Fruit fly (Drosophila melanogaster) whole organism, prepupa: ENCODE data around the gene CG2200.

Source experiments
- Blimp-1 ChIP-seq: fragments of 200-800 bp; sonication (Bioruptor generic); optimal IDR thresholded peaks from 3 replicates; lab custom pipeline; 2017; ENCODE audit warnings: missing biosample characterization, missing genetic modification characterization, mild to moderate bottlenecking, moderate library complexity, missing genetic modification reagents
- CG10631 ChIP-seq: fragments of 200-800 bp; sonication (Bioruptor generic); optimal IDR thresholded peaks from 2 replicates; lab custom pipeline; 2016; ENCODE audit warnings: missing biosample characterization, missing genetic modification characterization
- CG10669 ChIP-seq: fragments of 200-800 bp; sonication (Bioruptor generic); optimal IDR thresholded peaks from 3 replicates; lab custom pipeline; 2018; ENCODE audit warnings: missing biosample characterization, mild to moderate bottlenecking, missing genetic modification characterization, moderate library complexity
- CG11762 ChIP-seq: fragments of 200-800 bp; sonication (Bioruptor generic); optimal IDR thresholded peaks from 3 replicates; lab custom pipeline; 2016; ENCODE audit warnings: missing biosample characterization, missing genetic modification characterization; ENCODE audit not compliant: insufficient read depth
- CG11902 ChIP-seq: fragments of 200-800 bp; sonication (Bioruptor generic); optimal IDR thresholded peaks from 3 replicates; lab custom pipeline; 2016; ENCODE audit warnings: missing biosample characterization, missing genetic modification characterization
- CG15336 ChIP-seq: fragments of 200-800 bp; sonication (Bioruptor generic); IDR thresholded peaks from 2 replicates; pipeline ENCODE4 v1.3.6; 2022; ENCODE audit warnings: missing biosample characterization, missing genetic modification characterization
- CG16779 ChIP-seq: fragments of 200-800 bp; sonication (Bioruptor generic); optimal IDR thresholded peaks from 3 replicates; lab custom pipeline; 2017; ENCODE audit warnings: missing biosample characterization, mild to moderate bottlenecking, missing genetic modification characterization
- CG3032 ChIP-seq: fragments of 200-800 bp; optimal IDR thresholded peaks from 2 replicates; lab custom pipeline; 2019; ENCODE audit warnings: missing biosample characterization, mild to moderate bottlenecking, missing genetic modification characterization, moderate library complexity
- CG32006 ChIP-seq: fragments of 200-800 bp; sonication (Bioruptor generic); optimal IDR thresholded peaks from 3 replicates; lab custom pipeline; 2017; ENCODE audit warnings: missing biosample characterization, mild to moderate bottlenecking, missing genetic modification characterization
- CG34406 ChIP-seq: fragments of 200-800 bp; sonication (Bioruptor generic); optimal IDR thresholded peaks from 3 replicates; lab custom pipeline; 2016; ENCODE audit warnings: missing biosample characterization, missing genetic modification characterization
- CG4318 ChIP-seq: fragments of 200-800 bp; sonication (Bioruptor generic); optimal IDR thresholded peaks from 3 replicates; lab custom pipeline; 2017; ENCODE audit warnings: missing biosample characterization, mild to moderate bottlenecking, missing genetic modification characterization
- CG6163 ChIP-seq: fragments of 200-800 bp; sonication (Bioruptor generic); IDR thresholded peaks from 3 replicates; pipeline ENCODE4 v1.3.6; 2022; ENCODE audit warnings: missing biosample characterization, missing genetic modification characterization
- CG6276 ChIP-seq: fragments of 200-800 bp; sonication (Bioruptor generic); optimal IDR thresholded peaks from 2 replicates; lab custom pipeline; 2017; ENCODE audit warnings: missing biosample characterization, mild to moderate bottlenecking, missing genetic modification characterization
- CG6792 ChIP-seq: fragments of 200-800 bp; sonication (Bioruptor generic); optimal IDR thresholded peaks from 3 replicates; lab custom pipeline; 2016; ENCODE audit warnings: missing biosample characterization, missing genetic modification characterization
- CG6808 ChIP-seq: fragments of 200-800 bp; sonication (Bioruptor generic); optimal IDR thresholded peaks from 3 replicates; lab custom pipeline; 2017; ENCODE audit warnings: missing biosample characterization, missing genetic modification characterization, mild to moderate bottlenecking, moderate library complexity, missing genetic modification reagents
- CG7368 ChIP-seq: fragments of 200-800 bp; sonication (Bioruptor generic); optimal IDR thresholded peaks from 3 replicates; lab custom pipeline; 2016; ENCODE audit warnings: missing biosample characterization, missing genetic modification characterization
- CG8119 ChIP-seq: fragments of 200-800 bp; sonication (Bioruptor generic); IDR thresholded peaks from 3 replicates; pipeline ENCODE4 v1.3.6; 2022; ENCODE audit warnings: missing biosample characterization, missing genetic modification characterization
- CG8319 ChIP-seq: fragments of 200-800 bp; sonication (Bioruptor generic); optimal IDR thresholded peaks from 3 replicates; lab custom pipeline; 2016; ENCODE audit warnings: missing biosample characterization, missing genetic modification characterization
- CG8632 ChIP-seq: fragments of 200-800 bp; sonication (Bioruptor generic); optimal IDR thresholded peaks from 3 replicates; lab custom pipeline; 2016; ENCODE audit warnings: missing biosample characterization, missing genetic modification characterization
- CG9139 ChIP-seq: fragments of 200-800 bp; sonication (Bioruptor generic); optimal IDR thresholded peaks from 3 replicates; lab custom pipeline; 2017; ENCODE audit warnings: missing biosample characterization, mild to moderate bottlenecking, missing genetic modification characterization
- Eip75B ChIP-seq: fragments of 200-800 bp; sonication (Bioruptor generic); optimal IDR thresholded peaks from 3 replicates; lab custom pipeline; 2016; ENCODE audit warnings: missing biosample characterization, missing genetic modification characterization
- Eip78C ChIP-seq: fragments of 200-800 bp; sonication (Bioruptor generic); peaks from one replicate; lab custom pipeline; 2016; ENCODE audit warnings: missing biosample characterization, missing genetic modification characterization
- Ets21C ChIP-seq: fragments of 200-800 bp; sonication (Bioruptor generic); optimal IDR thresholded peaks from 3 replicates; lab custom pipeline; 2016; ENCODE audit warnings: missing biosample characterization, missing genetic modification characterization
- Ets96B ChIP-seq: fragments of 200-800 bp; optimal IDR thresholded peaks from 2 replicates; lab custom pipeline; 2019; ENCODE audit warnings: missing biosample characterization, mild to moderate bottlenecking, missing genetic modification characterization, moderate library complexity
- Gug ChIP-seq: fragments of 200-800 bp; sonication (Bioruptor generic); IDR thresholded peaks from 2 replicates; pipeline ENCODE4 v1.3.6; 2022; ENCODE audit warnings: missing biosample characterization, missing genetic modification characterization
- Hr38 ChIP-seq: sonication (Bioruptor generic); optimal IDR thresholded peaks from 2 replicates; lab custom pipeline; 2016; ENCODE audit warnings: missing biosample characterization, missing genetic modification characterization
- Hr39 ChIP-seq: fragments of 200-800 bp; sonication (Bioruptor generic); optimal IDR thresholded peaks from 2 replicates; lab custom pipeline; 2016; ENCODE audit warnings: missing biosample characterization, missing genetic modification characterization
- Hr4 ChIP-seq: fragments of 200-800 bp; sonication (Bioruptor generic); optimal IDR thresholded peaks from 3 replicates; lab custom pipeline; 2016; ENCODE audit warnings: missing biosample characterization, missing genetic modification characterization
- Met ChIP-seq: fragments of 200-800 bp; sonication (Bioruptor generic); optimal IDR thresholded peaks from 3 replicates; lab custom pipeline; 2016; ENCODE audit warnings: missing biosample characterization, missing genetic modification characterization
- OdsH ChIP-seq: fragments of 200-800 bp; sonication (Bioruptor generic); optimal IDR thresholded peaks from 3 replicates; lab custom pipeline; 2016; ENCODE audit warnings: missing biosample characterization, missing genetic modification characterization
- Sox102F ChIP-seq: fragments of 200-800 bp; sonication (Bioruptor generic); optimal IDR thresholded peaks from 2 replicates; lab custom pipeline; 2016; ENCODE audit warnings: missing biosample characterization, mild to moderate bottlenecking, missing genetic modification characterization
- Sox15 ChIP-seq: fragments of 200-800 bp; sonication (Bioruptor generic); optimal IDR thresholded peaks from 3 replicates; lab custom pipeline; 2016; ENCODE audit warnings: missing biosample characterization, missing genetic modification characterization
- achi ChIP-seq: fragments of 200-800 bp; sonication (Bioruptor generic); optimal IDR thresholded peaks from 3 replicates; lab custom pipeline; 2016; ENCODE audit warnings: missing biosample characterization, missing genetic modification characterization
- acj6 ChIP-seq: fragments of 200-800 bp; sonication (Bioruptor generic); optimal IDR thresholded peaks from 3 replicates; lab custom pipeline; 2016; ENCODE audit warnings: missing biosample characterization, missing genetic modification characterization
- dac ChIP-seq: fragments of 200-800 bp; sonication (Bioruptor generic); optimal IDR thresholded peaks from 2 replicates; lab custom pipeline; 2017; ENCODE audit warnings: missing biosample characterization, mild to moderate bottlenecking, missing genetic modification characterization
- dsx ChIP-seq: fragments of 200-800 bp; optimal IDR thresholded peaks from 3 replicates; lab custom pipeline; 2019; ENCODE audit warnings: missing biosample characterization, mild to moderate bottlenecking, missing genetic modification characterization, moderate library complexity; ENCODE audit not compliant: poor library complexity, severe bottlenecking
- eg ChIP-seq: fragments of 200-800 bp; sonication (Bioruptor generic); IDR thresholded peaks from 3 replicates; pipeline ENCODE4 v1.3.6; 2022; ENCODE audit warnings: missing biosample characterization, missing genetic modification characterization
- esn ChIP-seq: fragments of 200-800 bp; sonication (Bioruptor generic); optimal IDR thresholded peaks from 2 replicates; lab custom pipeline; 2016; ENCODE audit warnings: missing biosample characterization, mild to moderate bottlenecking, missing genetic modification characterization, moderate library complexity
- fd59A ChIP-seq: fragments of 200-800 bp; sonication (Bioruptor generic); optimal IDR thresholded peaks from 2 replicates; lab custom pipeline; 2017; ENCODE audit warnings: missing biosample characterization, mild to moderate bottlenecking, missing genetic modification characterization, missing genetic modification reagents
- fd85E ChIP-seq: fragments of 200-800 bp; sonication (Bioruptor generic); optimal IDR thresholded peaks from 3 replicates; lab custom pipeline; 2016; ENCODE audit warnings: missing biosample characterization, missing genetic modification characterization
- fkh ChIP-seq: fragments of 200-800 bp; sonication (Bioruptor generic); optimal IDR thresholded peaks from 3 replicates; lab custom pipeline; 2017; ENCODE audit warnings: missing biosample characterization, mild to moderate bottlenecking, missing genetic modification characterization, moderate library complexity
- lz ChIP-seq: fragments of 200-800 bp; sonication (Bioruptor generic); optimal IDR thresholded peaks from 3 replicates; lab custom pipeline; 2016; ENCODE audit warnings: missing biosample characterization, missing genetic modification characterization
- net ChIP-seq: fragments of 200-800 bp; sonication (Bioruptor generic); optimal IDR thresholded peaks from 3 replicates; lab custom pipeline; 2016; ENCODE audit warnings: missing biosample characterization, missing genetic modification characterization
- pdm3 ChIP-seq: fragments of 200-800 bp; sonication (Bioruptor generic); optimal IDR thresholded peaks from 3 replicates; lab custom pipeline; 2016; ENCODE audit warnings: missing biosample characterization, missing genetic modification characterization
- salr ChIP-seq, 2 experiments: fragments of 200-800 bp; sonication (Bioruptor generic); optimal IDR thresholded peaks; 3 replicates each; lab custom pipeline; 2016 to 2018; ENCODE audit warnings: missing biosample characterization in 2 of 2, missing genetic modification characterization in 2 of 2, mild to moderate bottlenecking in 1 of 2
- spab ChIP-seq: fragments of 200-800 bp; sonication (Bioruptor generic); optimal IDR thresholded peaks from 2 replicates; lab custom pipeline; 2017; ENCODE audit warnings: missing biosample characterization, mild to moderate bottlenecking, missing genetic modification characterization, missing genetic modification reagents
- svp ChIP-seq: fragments of 200-800 bp; sonication (Bioruptor generic); peaks from one replicate; lab custom pipeline; 2016; ENCODE audit warnings: missing biosample characterization, missing genetic modification characterization
- vri ChIP-seq: fragments of 200-800 bp; sonication (Bioruptor generic); optimal IDR thresholded peaks from 3 replicates; lab custom pipeline; 2016; ENCODE audit warnings: missing biosample characterization, mild to moderate bottlenecking, missing genetic modification characterization

The CG2200 gene

DNA sequence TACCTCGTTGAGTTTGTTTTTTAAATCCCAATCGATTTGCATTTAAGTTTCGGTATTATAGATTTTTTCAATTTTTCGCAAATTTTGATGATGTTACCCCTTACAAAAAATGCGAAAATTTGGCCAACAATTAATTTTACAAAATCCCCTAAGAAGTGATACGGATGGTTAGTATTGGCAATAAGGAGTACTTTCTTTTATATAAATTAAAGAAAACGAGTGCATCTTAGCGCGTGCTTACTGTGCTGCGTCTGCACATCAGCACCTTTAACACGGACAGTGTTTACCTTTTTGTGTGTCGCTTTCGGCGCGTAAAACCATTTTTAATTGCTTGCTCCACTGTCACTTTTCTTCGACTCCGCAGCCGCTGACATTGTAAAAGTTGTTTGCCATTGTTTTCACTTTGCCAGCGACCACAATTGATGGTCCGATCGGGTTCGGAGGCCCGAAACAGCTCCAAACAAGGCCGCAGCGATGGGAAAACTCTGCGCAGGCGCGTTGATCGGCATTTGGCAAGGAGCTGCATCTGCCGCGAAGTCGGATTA is 19.8 kb downstream of the CG2200 start (continued):
- TF ChIP-seq CG4318 (GFP tag; lab: Kevin White, UChicago) (no peak), Blimp-1 (GFP tag; lab: Kevin White, UChicago) (peak; percentile 51), CG10669 (GFP tag; lab: Kevin White, UChicago) (no peak), achi (GFP tag; lab: Kevin White, UChicago) (no peak), Hr4 (GFP tag; lab: Kevin White, UChicago) (peak; percentile 44), dac (GFP tag; lab: Kevin White, UChicago) (no peak), CG9139 (GFP tag; lab: Kevin White, UChicago) (no peak), fd85E (GFP tag; lab: Kevin White, UChicago) (no peak), CG8119 (GFP tag; lab: Robert Waterston, UW) (0 out of 3 replicates have a peak, but pooled peaks have one; percentile 20), CG34406 (GFP tag; lab: Kevin White, UChicago) (no peak)

DNA sequence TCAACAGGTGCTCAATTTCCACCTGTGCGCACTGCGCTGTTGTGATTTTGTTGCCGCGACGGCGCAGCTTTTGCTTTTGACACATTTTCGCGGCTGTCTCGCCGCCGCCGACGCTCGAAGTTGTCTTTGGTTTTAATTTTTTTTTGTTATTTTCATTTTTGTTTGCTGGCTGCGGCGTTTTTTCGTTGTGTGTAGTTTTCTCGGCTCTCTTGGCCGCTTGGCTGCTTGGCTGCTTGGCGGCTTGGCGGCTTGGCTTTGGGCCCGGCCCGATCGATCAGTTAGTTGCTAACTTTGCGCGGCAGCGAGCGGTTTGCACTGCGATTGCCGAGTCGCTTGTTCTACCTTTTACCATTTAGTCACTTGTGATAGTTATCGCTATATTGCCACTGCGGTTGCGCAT is 20.8 kb downstream of the CG2200 start, which contains the start of gene CG42237:
Gene CG42237 (plus strand): TSS at position 271 of the 400 bp plus-strand sequence.
- no peak for TF ChIP-seq CG10631 (GFP tag; lab: Kevin White, UChicago)
- TF ChIP-seq achi (GFP tag; lab: Kevin White, UChicago) = no peak
- no peak for TF ChIP-seq pdm3 (GFP tag; lab: Kevin White, UChicago)
- peak; percentile 29 for TF ChIP-seq net (GFP tag; lab: Kevin White, UChicago)
- TF ChIP-seq CG34406 (GFP tag; lab: Kevin White, UChicago) = no peak
- no peak for TF ChIP-seq Met
- TF ChIP-seq Eip78C (GFP tag; lab: Kevin White, UChicago) = no peak
- no peak for TF ChIP-seq svp
- peak; percentile 77; the same call in 2 of the 3 replicates for TF ChIP-seq eg
- no peak for TF ChIP-seq spab (GFP tag; lab: Kevin White, UChicago)
- no peak for TF ChIP-seq esn
- peak; percentile 8 for TF ChIP-seq CG8632
- TF ChIP-seq CG6163 (GFP tag; lab: Robert Waterston, UW) = peak; percentile 49; the same call in 1 of the 3 replicates
- no peak for TF ChIP-seq Hr39
- no peak for TF ChIP-seq CG10669 (GFP tag; lab: Kevin White, UChicago)
- TF ChIP-seq CG6792 (GFP tag; lab: Kevin White, UChicago) = no peak
- no peak for TF ChIP-seq CG16779
- peak; percentile 21 for TF ChIP-seq CG6276 (GFP tag; lab: Kevin White, UChicago)
- TF ChIP-seq CG6808 = peak; percentile 51
- TF ChIP-seq dsx = peak; percentile 24
- TF ChIP-seq Sox102F = no peak
- TF ChIP-seq Ets21C = no peak
- peak; percentile 8 for TF ChIP-seq Eip75B (GFP tag; lab: Kevin White, UChicago)
- no peak for TF ChIP-seq CG8319 (GFP tag; lab: Kevin White, UChicago)
- TF ChIP-seq dac (GFP tag; lab: Kevin White, UChicago) = no peak
- no peak for TF ChIP-seq acj6
- TF ChIP-seq fd59A = no peak
- TF ChIP-seq lz (GFP tag; lab: Kevin White, UChicago) = no peak
- TF ChIP-seq vri (GFP tag; lab: Kevin White, UChicago) = no peak
- TF ChIP-seq OdsH (GFP tag; lab: Kevin White, UChicago) = peak; percentile 20
- TF ChIP-seq CG7368 (GFP tag; lab: Kevin White, UChicago) = no peak
- peak; percentile 18; the same call in 1 of the 2 replicates for TF ChIP-seq Gug (GFP tag; lab: Robert Waterston, UW)
- TF ChIP-seq fkh = no peak
- no peak for TF ChIP-seq salr (GFP tag; optimal IDR thresholded peaks at IDR 0.05; lab: Kevin White, UChicago)
- TF ChIP-seq Hr38 (GFP tag; lab: Kevin White, UChicago) = no peak
- no peak for TF ChIP-seq Sox15 (GFP tag; lab: Kevin White, UChicago)
- no peak for TF ChIP-seq CG32006 (GFP tag; lab: Kevin White, UChicago)
- TF ChIP-seq Ets96B (tag; lab: Kevin White, UChicago) = peak; percentile 9
- no peak for TF ChIP-seq Blimp-1 (GFP tag; lab: Kevin White, UChicago)
- peak; percentile 44 for TF ChIP-seq CG9139 (GFP tag; lab: Kevin White, UChicago)
- no peak for TF ChIP-seq CG11902 (GFP tag; lab: Kevin White, UChicago)
- TF ChIP-seq CG11762 (GFP tag; lab: Kevin White, UChicago) = no peak
- TF ChIP-seq fd85E (GFP tag; lab: Kevin White, UChicago) = no peak
- no peak for TF ChIP-seq CG3032 (tag; lab: Kevin White, UChicago)
- TF ChIP-seq Hr4 (GFP tag; lab: Kevin White, UChicago) = no peak
- TF ChIP-seq CG15336 (GFP tag; lab: Robert Waterston, UW) = peak; percentile 65; the same call in 1 of the 2 replicates
